Worm (Caenorhabditis elegans) whole organism, mixed stage, embryonic: ENCODE data around the gene Y41D4B.15.

Experiments used
- M03D4.4 ChIP-seq: sonication (generic microtip); optimal IDR thresholded peaks from 2 replicates; lab custom pipeline; 2017; ENCODE audit warnings: mild to moderate bottlenecking, missing genetic modification characterization, missing compliant biosample characterization
- blmp-1 ChIP-seq: fragments of 150-350 bp; optimal IDR thresholded peaks from 2 replicates; lab custom pipeline; 2014; ENCODE audit warnings: missing biosample characterization, missing genetic modification characterization
- ceh-43 ChIP-seq: fragments of 200-800 bp; sonication (Bioruptor generic); optimal IDR thresholded peaks from 2 replicates; lab custom pipeline; 2018; ENCODE audit warnings: mild to moderate bottlenecking, missing genetic modification characterization, moderate library complexity, missing compliant biosample characterization
- ces-1 ChIP-seq: fragments of 150-350 bp; optimal IDR thresholded peaks from 2 replicates; lab custom pipeline; 2014; ENCODE audit warnings: missing biosample characterization, missing genetic modification reagents, missing genetic modification characterization
- elt-1 ChIP-seq: sonication (generic microtip); optimal IDR thresholded peaks from 2 replicates; lab custom pipeline; 2017; ENCODE audit warnings: missing genetic modification characterization, mild to moderate bottlenecking, missing compliant biosample characterization, antibody characterized with exemption, moderate library complexity, borderline replicate concordance; ENCODE audit not compliant: insufficient read depth
- elt-3 ChIP-seq: fragments of 150-350 bp; optimal IDR thresholded peaks from 2 replicates; lab custom pipeline; 2014; ENCODE audit warnings: missing biosample characterization, missing genetic modification characterization
- lin-13 ChIP-seq: fragments of 150-350 bp; optimal IDR thresholded peaks from 2 replicates; lab custom pipeline; 2014; ENCODE audit warnings: missing biosample characterization, missing genetic modification characterization
- nhr-12 ChIP-seq: fragments of 150-350 bp; optimal IDR thresholded peaks from 2 replicates; lab custom pipeline; 2014; ENCODE audit warnings: missing biosample characterization, missing genetic modification characterization
- pha-4 ChIP-seq: fragments of 150-350 bp; optimal IDR thresholded peaks from 2 replicates; lab custom pipeline; 2018; ENCODE audit warnings: missing biosample characterization, missing genetic modification reagents, missing genetic modification characterization
- sptf-1 ChIP-seq: sonication (generic microtip); optimal IDR thresholded peaks from 2 replicates; lab custom pipeline; 2017; ENCODE audit warnings: mild to moderate bottlenecking, missing genetic modification characterization, moderate library complexity, missing compliant biosample characterization
- unc-62 ChIP-seq: fragments of 150-350 bp; optimal IDR thresholded peaks from 2 replicates; lab custom pipeline; 2014; ENCODE audit warnings: missing biosample characterization, missing genetic modification reagents, missing genetic modification characterization
- zip-8 ChIP-seq: fragments of 150-350 bp; optimal IDR thresholded peaks from 2 replicates; lab custom pipeline; 2014; ENCODE audit warnings: missing biosample characterization, missing genetic modification characterization
- ztf-11 ChIP-seq: fragments of 150-350 bp; optimal IDR thresholded peaks from 2 replicates; lab custom pipeline; 2014; ENCODE audit warnings: missing biosample characterization, missing genetic modification characterization

ce11 chrIV:1522358-1522757 is 41.5 kb upstream of the Y41D4B.15 start:
- TF ChIP-seq lin-13 (tag; lab: Kevin White, UChicago) (no peak), unc-62 (GFP tag; lab: Kevin White, UChicago) (no peak), zip-8 (tag; lab: Kevin White, UChicago) (no peak), M03D4.4 (tag; lab: Kevin White, UChicago) (no peak), ztf-11 (no peak), elt-3 (no peak), nhr-12 (tag; lab: Kevin White, UChicago) (no peak), blmp-1 (no peak), sptf-1 (no peak), ces-1 (GFP tag; lab: Kevin White, UChicago) (no peak), elt-1 (no peak), ceh-43 (GFP tag; lab: Kevin White, UChicago) (no peak), pha-4 (tag; lab: Kevin White, UChicago) (no peak)
